Worm (Caenorhabditis elegans): ENCODE results near the gene spin-2.

spin-2 gene

ce11 chrIV:13093677-13094076 is 6.9 kb downstream of the spin-2 start, which contains the start of the genes prcc-1 and C39E9.12:
Gene prcc-1 (minus strand): TSS chrIV:13093795.
Gene C39E9.12 (plus strand): TSS chrIV:13094007.
- TF ChIP-seq egl-13 (tag; optimal IDR thresholded peaks at IDR 0.05), result no peak
- TF ChIP-seq lin-13 (GFP tag; optimal IDR thresholded peaks at IDR 0.05), result peak; percentile 69
- no peak for TF ChIP-seq elt-2 (tag; optimal IDR thresholded peaks at IDR 0.05)
- TF ChIP-seq ceh-63 (GFP tag; optimal IDR thresholded peaks at IDR 0.05), result no peak
- TF ChIP-seq skn-1 (tag; optimal IDR thresholded peaks at IDR 0.05), result peak; percentile 66
- no peak for TF ChIP-seq pax-3 (tag; optimal IDR thresholded peaks at IDR 0.05)
- TF ChIP-seq pqm-1 (tag; optimal IDR thresholded peaks at IDR 0.05), result no peak
- no peak for TF ChIP-seq ceh-88 (GFP tag; IDR thresholded peaks at IDR 0.05)
- TF ChIP-seq elt-3 (tag; optimal IDR thresholded peaks at IDR 0.05), result peak in 1 of 6 experiments; percentile 67
- no peak for TF ChIP-seq lin-39 (tag; optimal IDR thresholded peaks at IDR 0.05)
- TF ChIP-seq hpl-2 (GFP tag; optimal IDR thresholded peaks at IDR 0.05), result no peak
- TF ChIP-seq F16B12.6 (tag; optimal IDR thresholded peaks at IDR 0.05), result peak; percentile 66
- TF ChIP-seq Y116A8C.19 (tag; optimal IDR thresholded peaks at IDR 0.05; ENCODE audit: borderline replicate concordance), result no peak
- TF ChIP-seq swsn-7 (tag; optimal IDR thresholded peaks at IDR 0.05), result peak; percentile 62
- TF ChIP-seq nhr-12 (tag; optimal IDR thresholded peaks at IDR 0.05), result no peak
- no peak for TF ChIP-seq efl-3 (GFP tag; optimal IDR thresholded peaks at IDR 0.05)
- no peak for TF ChIP-seq fkh-10 (GFP tag; optimal IDR thresholded peaks at IDR 0.05)
- TF ChIP-seq unc-30 (tag; optimal IDR thresholded peaks at IDR 0.05), result no peak
- peak; percentile 73 to 91 for TF ChIP-seq lsy-2 (tag; optimal IDR thresholded peaks at IDR 0.05)
- TF ChIP-seq jun-1 (tag; optimal IDR thresholded peaks at IDR 0.05), result peak; percentile 40
- TF ChIP-seq aly-2 (tag; optimal IDR thresholded peaks at IDR 0.05), result no peak
- no peak for TF ChIP-seq nhr-90 (tag; optimal IDR thresholded peaks at IDR 0.05; ENCODE audit: poor library complexity)
- peak; percentile 92 to 97 for TF ChIP-seq lin-35 (GFP tag; optimal IDR thresholded peaks at IDR 0.05)
- TF ChIP-seq ceh-90 (tag; optimal IDR thresholded peaks at IDR 0.05), result no peak
- no peak for TF ChIP-seq hlh-4 (tag; optimal IDR thresholded peaks at IDR 0.05)
- TF ChIP-seq grh-1 (GFP tag; IDR thresholded peaks at IDR 0.05), result no peak
- TF ChIP-seq unc-86 (tag; optimal IDR thresholded peaks at IDR 0.05), result peak; percentile 37
- TF ChIP-seq alr-1 (tag; optimal IDR thresholded peaks at IDR 0.05; ENCODE audit: borderline replicate concordance), result no peak
- no peak for TF ChIP-seq nhr-237 (tag; optimal IDR thresholded peaks at IDR 0.05)
- no peak for TF ChIP-seq ztf-11 (tag; optimal IDR thresholded peaks at IDR 0.05)
- no peak for TF ChIP-seq C34B4.2 (tag; optimal IDR thresholded peaks at IDR 0.05)
- TF ChIP-seq nhr-77 (tag; optimal IDR thresholded peaks at IDR 0.05), result peak; percentile 54
- no peak for TF ChIP-seq mef-2 (tag; optimal IDR thresholded peaks at IDR 0.05)
- no peak for TF ChIP-seq ama-1 (optimal IDR thresholded peaks at IDR 0.05)
- no peak for TF ChIP-seq vab-15 (tag; optimal IDR thresholded peaks at IDR 0.05)
- TF ChIP-seq sptf-1 (tag; optimal IDR thresholded peaks at IDR 0.05), result no peak
- TF ChIP-seq irx-1 (tag; optimal IDR thresholded peaks at IDR 0.05), result no peak
- TF ChIP-seq mdl-1 (tag; optimal IDR thresholded peaks at IDR 0.05), result peak in 1 of 2 experiments; percentile 56
- TF ChIP-seq hlh-17 (GFP tag; optimal IDR thresholded peaks at IDR 0.05; ENCODE audit: borderline replicate concordance), result no peak
- no peak for TF ChIP-seq ces-1 (GFP tag; optimal IDR thresholded peaks at IDR 0.05)
- TF ChIP-seq ceh-82 (tag; optimal IDR thresholded peaks at IDR 0.05), result peak; percentile 27 to 78 (median 63)
- TF ChIP-seq ztf-4 (tag; optimal IDR thresholded peaks at IDR 0.05), result no peak
- TF ChIP-seq efl-1 (optimal IDR thresholded peaks at IDR 0.05), result peak; percentile 93 to 94
- TF ChIP-seq efl-1 (GFP tag; optimal IDR thresholded peaks at IDR 0.05 in 1 of 2), result peak; percentile 92 to 99
- TF ChIP-seq fos-1 (tag; optimal IDR thresholded peaks at IDR 0.05), result peak; percentile 63
- no peak for TF ChIP-seq mep-1 (tag; optimal IDR thresholded peaks at IDR 0.05)
- peak; percentile 75 for TF ChIP-seq nhr-47 (tag; optimal IDR thresholded peaks at IDR 0.05)
- TF ChIP-seq isw-1 (GFP tag; IDR thresholded peaks at IDR 0.05), result no peak; the same call in 1 of the 2 replicates
- no peak for TF ChIP-seq sox-4 (tag; optimal IDR thresholded peaks at IDR 0.05)
- no peak for TF ChIP-seq blmp-1 (tag; optimal IDR thresholded peaks at IDR 0.05)
- peak; percentile 73 for TF ChIP-seq nhr-71 (tag; optimal IDR thresholded peaks at IDR 0.05)
- peak; percentile 84 for TF ChIP-seq lin-15B (tag; optimal IDR thresholded peaks at IDR 0.05)
- peak; percentile 14 for TF ChIP-seq C04F5.9 (tag; optimal IDR thresholded peaks at IDR 0.05)
- TF ChIP-seq unc-98 (GFP tag; IDR thresholded peaks at IDR 0.05), result no peak
- TF ChIP-seq snu-23 (GFP tag; optimal IDR thresholded peaks at IDR 0.05), result peak; percentile 80

Measured in whole organism, L1 larva.